Worm (Caenorhabditis elegans) whole organism, mixed stage, embryonic: Measurements from ENCODE around the gene zag-1.
A peak's percentile ranks its signal among the peaks of the same experiment; 100 is the strongest.

ENCODE experiments used
- M03D4.4 ChIP-seq: sonication (generic microtip); optimal IDR thresholded peaks from 2 replicates; lab custom pipeline; 2017; ENCODE audit warnings: mild to moderate bottlenecking, missing genetic modification characterization, missing compliant biosample characterization
- bed-3 ChIP-seq: fragments of 200-800 bp; sonication (Bioruptor generic); optimal IDR thresholded peaks from 3 replicates; lab custom pipeline; 2018; ENCODE audit warnings: mild to moderate bottlenecking, missing genetic modification characterization, moderate library complexity, missing compliant biosample characterization
- blmp-1 ChIP-seq: fragments of 150-350 bp; optimal IDR thresholded peaks from 2 replicates; lab custom pipeline; 2014; ENCODE audit warnings: missing biosample characterization, missing genetic modification characterization
- ceh-43 ChIP-seq: fragments of 200-800 bp; sonication (Bioruptor generic); optimal IDR thresholded peaks from 2 replicates; lab custom pipeline; 2018; ENCODE audit warnings: mild to moderate bottlenecking, missing genetic modification characterization, moderate library complexity, missing compliant biosample characterization
- ceh-83 ChIP-seq: fragments of 200-800 bp; sonication (Bioruptor generic); optimal IDR thresholded peaks from 2 replicates; lab custom pipeline; 2018; ENCODE audit warnings: mild to moderate bottlenecking, missing genetic modification characterization, missing compliant biosample characterization
- ces-1 ChIP-seq: fragments of 150-350 bp; optimal IDR thresholded peaks from 2 replicates; lab custom pipeline; 2014; ENCODE audit warnings: missing biosample characterization, missing genetic modification reagents, missing genetic modification characterization
- cnd-1 ChIP-seq: fragments of 200-800 bp; sonication (Bioruptor generic); optimal IDR thresholded peaks from 2 replicates; lab custom pipeline; 2018; ENCODE audit warnings: mild to moderate bottlenecking, missing genetic modification characterization, missing compliant biosample characterization
- drap-1 ChIP-seq: fragments of 200-800 bp; sonication (Bioruptor generic); optimal IDR thresholded peaks from 3 replicates; lab custom pipeline; 2018; ENCODE audit warnings: mild to moderate bottlenecking, missing genetic modification characterization, missing compliant biosample characterization
- elt-1 ChIP-seq: sonication (generic microtip); optimal IDR thresholded peaks from 2 replicates; lab custom pipeline; 2017; ENCODE audit warnings: missing genetic modification characterization, mild to moderate bottlenecking, missing compliant biosample characterization, antibody characterized with exemption, moderate library complexity, borderline replicate concordance; ENCODE audit not compliant: insufficient read depth
- elt-3 ChIP-seq: fragments of 150-350 bp; optimal IDR thresholded peaks from 2 replicates; lab custom pipeline; 2014; ENCODE audit warnings: missing biosample characterization, missing genetic modification characterization
- flh-1 ChIP-seq: fragments of 200-800 bp; sonication (Bioruptor generic); optimal IDR thresholded peaks from 2 replicates; lab custom pipeline; 2018; ENCODE audit warnings: mild to moderate bottlenecking, missing genetic modification characterization, moderate library complexity, missing compliant biosample characterization
- ham-2 ChIP-seq: fragments of 200-800 bp; sonication (Bioruptor generic); optimal IDR thresholded peaks from 2 replicates; lab custom pipeline; 2018; ENCODE audit warnings: mild to moderate bottlenecking, missing genetic modification characterization, missing compliant biosample characterization
- hlh-1 ChIP-seq: fragments of 150-350 bp; optimal IDR thresholded peaks from 2 replicates; lab custom pipeline; 2014; ENCODE audit warnings: missing biosample characterization, missing genetic modification reagents, missing genetic modification characterization
- lin-13 ChIP-seq: fragments of 150-350 bp; optimal IDR thresholded peaks from 2 replicates; lab custom pipeline; 2014; ENCODE audit warnings: missing biosample characterization, missing genetic modification characterization
- lin-32 ChIP-seq: fragments of 200-800 bp; sonication (Bioruptor generic); optimal IDR thresholded peaks from 2 replicates; lab custom pipeline; 2018; ENCODE audit warnings: mild to moderate bottlenecking, missing genetic modification characterization, missing compliant biosample characterization
- lsy-2 ChIP-seq: fragments of 150-350 bp; optimal IDR thresholded peaks from 2 replicates; lab custom pipeline; 2014; ENCODE audit warnings: missing biosample characterization, missing genetic modification characterization
- mep-1 ChIP-seq: fragments of 150-350 bp; optimal IDR thresholded peaks from 2 replicates; lab custom pipeline; 2017; ENCODE audit warnings: missing biosample characterization, missing genetic modification reagents, missing genetic modification characterization, inconsistent platforms
- mls-2 ChIP-seq: sonication (generic microtip); optimal IDR thresholded peaks from 2 replicates; lab custom pipeline; 2016; ENCODE audit warnings: mild to moderate bottlenecking, missing genetic modification characterization, moderate library complexity, missing compliant biosample characterization
- nhr-2 ChIP-seq: fragments of 150-350 bp; optimal IDR thresholded peaks from 2 replicates; lab custom pipeline; 2014; ENCODE audit warnings: missing biosample characterization, missing genetic modification characterization
- nhr-237 ChIP-seq: fragments of 150-350 bp; optimal IDR thresholded peaks from 2 replicates; lab custom pipeline; 2014; ENCODE audit warnings: missing biosample characterization, missing genetic modification characterization
- nhr-28 ChIP-seq: fragments of 150-350 bp; optimal IDR thresholded peaks from 2 replicates; lab custom pipeline; 2014; ENCODE audit warnings: missing biosample characterization, missing genetic modification characterization
- nhr-76 ChIP-seq: sonication (generic microtip); optimal IDR thresholded peaks from 2 replicates; lab custom pipeline; 2017; ENCODE audit warnings: missing biosample characterization, missing genetic modification characterization
- pha-4 ChIP-seq: fragments of 150-350 bp; optimal IDR thresholded peaks from 2 replicates; lab custom pipeline; 2018; ENCODE audit warnings: missing biosample characterization, missing genetic modification reagents, missing genetic modification characterization
- sem-2 ChIP-seq: fragments of 200-800 bp; sonication (Bioruptor generic); optimal IDR thresholded peaks from 2 replicates; lab custom pipeline; 2018; ENCODE audit warnings: mild to moderate bottlenecking, missing genetic modification characterization, missing compliant biosample characterization
- snpc-4 ChIP-seq: fragments of 150-350 bp; optimal IDR thresholded peaks from 2 replicates; lab custom pipeline; 2014; ENCODE audit warnings: missing biosample characterization, missing genetic modification characterization
- sptf-1 ChIP-seq: sonication (generic microtip); optimal IDR thresholded peaks from 2 replicates; lab custom pipeline; 2017; ENCODE audit warnings: mild to moderate bottlenecking, missing genetic modification characterization, moderate library complexity, missing compliant biosample characterization
- unc-120 ChIP-seq: sonication (generic microtip); optimal IDR thresholded peaks from 2 replicates; lab custom pipeline; 2017; ENCODE audit warnings: missing genetic modification characterization, missing compliant biosample characterization; ENCODE audit not compliant: poor library complexity, severe bottlenecking
- unc-39 ChIP-seq: fragments of 150-350 bp; optimal IDR thresholded peaks from 2 replicates; lab custom pipeline; 2014; ENCODE audit warnings: missing biosample characterization, missing genetic modification characterization
- unc-62 ChIP-seq: fragments of 150-350 bp; optimal IDR thresholded peaks from 2 replicates; lab custom pipeline; 2014; ENCODE audit warnings: missing biosample characterization, missing genetic modification reagents, missing genetic modification characterization
- ztf-11 ChIP-seq: fragments of 150-350 bp; optimal IDR thresholded peaks from 2 replicates; lab custom pipeline; 2014; ENCODE audit warnings: missing biosample characterization, missing genetic modification characterization

zag-1 gene

DNA sequence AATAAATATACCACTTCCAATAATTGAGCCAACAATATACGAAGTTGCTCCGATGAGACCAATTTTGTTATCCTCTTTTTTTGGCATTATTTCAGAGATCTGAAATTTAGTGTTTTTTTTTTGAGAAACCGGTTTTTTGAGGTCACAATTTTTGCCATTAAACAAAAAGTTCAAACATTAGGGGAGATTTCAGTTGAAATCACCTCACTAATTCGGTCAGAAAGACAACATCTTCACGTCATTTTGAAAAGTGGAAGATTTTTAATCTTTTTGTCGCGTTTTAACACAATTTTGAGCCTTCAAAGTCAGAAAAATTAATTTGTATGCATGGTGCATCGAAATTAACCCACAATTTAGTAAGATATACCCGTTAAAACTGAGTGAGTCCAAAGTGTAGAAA, 9.3 kb downstream of the zag-1 start, which contains the start of gene aat-8:
aat-8 (minus strand) TSS at position 101 of the 400 bp plus-strand sequence.
- TF ChIP-seq pha-4 (tag; lab: Kevin White, UChicago) (no peak), nhr-28 (tag; lab: Kevin White, UChicago) (no peak), drap-1 (GFP tag; lab: Kevin White, UChicago) (no peak), flh-1 (GFP tag; lab: Kevin White, UChicago) (no peak), nhr-237 (tag; lab: Kevin White, UChicago) (no peak), ces-1 (GFP tag; lab: Kevin White, UChicago) (no peak), elt-1 (no peak), hlh-1 (tag; lab: Kevin White, UChicago) (no peak), blmp-1 (no peak), ceh-83 (no peak), nhr-76 (tag; lab: Kevin White, UChicago) (no peak), unc-39 (tag; lab: Kevin White, UChicago) (no peak), lin-13 (no peak), sem-2 (no peak), nhr-2 (tag; lab: Kevin White, UChicago) (no peak), lsy-2 (tag; lab: Kevin White, UChicago) (no peak), ztf-11 (no peak), ham-2 (GFP tag; lab: Kevin White, UChicago) (no peak), sptf-1 (tag; lab: Kevin White, UChicago) (no peak)

DNA sequence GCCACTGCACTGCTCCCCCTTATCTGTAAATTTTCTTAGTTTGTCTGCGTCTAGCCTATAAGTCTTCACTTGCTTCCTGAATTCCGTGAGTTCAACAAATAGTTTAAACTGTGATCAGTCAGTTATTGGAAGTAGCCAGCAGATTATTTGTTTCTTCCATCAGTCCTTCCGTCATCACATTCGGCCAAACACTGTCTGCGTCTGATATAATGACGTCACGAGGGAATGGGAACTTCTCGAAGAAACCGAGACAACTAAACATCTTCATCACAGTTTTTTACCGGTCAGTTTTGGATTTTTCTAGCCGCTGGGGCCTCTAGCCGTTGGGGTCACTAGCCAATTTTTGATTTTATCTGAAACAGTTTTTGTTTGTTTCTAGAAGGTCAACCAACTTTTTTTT, 10.4 kb downstream of the zag-1 start:
- TF ChIP-seq ceh-43 (GFP tag; lab: Kevin White, UChicago), result no peak
- no peak for TF ChIP-seq unc-62 (GFP tag; lab: Kevin White, UChicago)
- TF ChIP-seq sptf-1 (tag; lab: Kevin White, UChicago), result no peak
- TF ChIP-seq snpc-4 (tag; lab: Kevin White, UChicago), result no peak
- no peak for TF ChIP-seq hlh-1 (tag; lab: Kevin White, UChicago)
- TF ChIP-seq elt-3 (tag; lab: Kevin White, UChicago), result no peak
- no peak for TF ChIP-seq nhr-76 (tag; lab: Kevin White, UChicago)
- TF ChIP-seq elt-1, result no peak
- no peak for TF ChIP-seq unc-120
- no peak for TF ChIP-seq ztf-11
- TF ChIP-seq cnd-1 (tag; lab: Kevin White, UChicago), result no peak

DNA sequence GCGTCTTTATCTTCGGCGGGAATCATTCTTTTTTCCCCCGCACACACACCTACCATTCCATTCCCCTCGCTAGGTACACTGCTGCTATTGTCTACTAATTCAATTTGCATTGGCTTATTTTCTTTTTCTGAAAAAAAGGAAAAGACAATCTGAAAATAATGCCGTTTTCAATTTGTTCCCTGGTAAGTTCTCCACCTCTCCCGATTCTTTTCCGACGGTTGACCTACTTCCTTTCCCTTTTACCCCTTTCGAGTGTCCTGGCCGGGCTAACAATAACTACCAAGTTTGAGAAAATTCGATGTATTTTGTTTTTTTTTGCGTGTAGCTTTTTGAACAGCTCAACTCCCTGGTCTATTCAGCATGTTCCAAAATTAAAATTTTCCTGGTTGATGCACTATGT, 11.6 kb downstream of the zag-1 start, which contains the start of gene F37C4.4:
F37C4.4 (plus strand) TSS at position 58 of the 400 bp plus-strand sequence.
- TF ChIP-seq elt-1, result peak; percentile 40
- no peak for TF ChIP-seq hlh-1 (tag; lab: Kevin White, UChicago)
- peak; percentile 36 for TF ChIP-seq ham-2 (GFP tag; lab: Kevin White, UChicago)
- TF ChIP-seq, all 35 proteins: peak for 2

DNA sequence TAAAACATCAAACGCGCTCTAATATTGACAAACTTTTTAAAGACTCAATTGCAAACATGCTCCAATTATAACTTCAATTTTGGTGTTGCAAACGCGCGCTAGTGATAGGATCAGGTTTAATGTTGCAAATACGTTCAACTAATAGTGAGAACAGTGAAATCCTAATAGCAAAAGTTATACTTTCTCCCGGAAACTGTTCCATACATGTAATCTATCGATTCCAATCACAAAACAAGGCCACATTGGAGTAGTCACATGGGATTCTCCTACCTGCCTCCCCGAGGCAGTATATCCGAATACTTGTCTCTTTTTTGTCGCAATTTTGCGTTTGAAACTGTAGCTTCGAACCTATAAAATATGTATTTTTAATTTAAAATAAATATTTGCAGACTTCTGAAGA, 14.2 kb downstream of the zag-1 start:
- TF ChIP-seq ceh-83 (no peak), sptf-1 (tag; lab: Kevin White, UChicago) (no peak), hlh-1 (tag; lab: Kevin White, UChicago) (no peak), unc-62 (GFP tag; lab: Kevin White, UChicago) (no peak), nhr-28 (tag; lab: Kevin White, UChicago) (no peak), unc-39 (tag; lab: Kevin White, UChicago) (no peak), lin-32 (GFP tag; lab: Kevin White, UChicago) (no peak), elt-3 (tag; lab: Kevin White, UChicago) (no peak)

DNA sequence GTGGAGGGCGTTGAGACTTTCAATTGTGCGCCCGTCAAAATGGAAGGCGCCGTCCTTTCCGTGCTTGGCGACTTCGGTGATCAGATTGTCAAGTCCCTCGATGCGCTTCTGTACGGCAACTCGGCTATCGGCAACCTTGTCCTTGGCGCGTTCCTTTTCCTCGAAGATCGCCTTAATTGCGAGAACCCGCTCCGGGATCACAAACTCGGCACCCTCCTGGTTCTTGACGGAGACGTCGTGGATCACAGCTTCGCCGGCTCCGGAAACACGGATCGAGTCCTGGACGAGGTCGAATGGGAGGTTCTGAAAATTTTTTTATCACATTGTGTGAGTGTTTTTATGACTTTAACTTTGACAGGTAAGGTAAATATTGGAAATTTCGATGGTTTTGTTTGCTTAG, 17.6 kb downstream of the zag-1 start:
- TF ChIP-seq hlh-1 (tag; lab: Kevin White, UChicago) (no peak), cnd-1 (tag; lab: Kevin White, UChicago) (no peak), mep-1 (no peak), elt-1 (no peak), sptf-1 (tag; lab: Kevin White, UChicago) (no peak), flh-1 (GFP tag; lab: Kevin White, UChicago) (no peak), lin-13 (no peak), unc-120 (no peak), ztf-11 (no peak), mls-2 (no peak), bed-3 (GFP tag; lab: Kevin White, UChicago) (no peak), nhr-2 (tag; lab: Kevin White, UChicago) (no peak), M03D4.4 (no peak), ceh-43 (GFP tag; lab: Kevin White, UChicago) (no peak), elt-3 (tag; lab: Kevin White, UChicago) (no peak), ceh-83 (no peak)
